Fruit fly (Drosophila melanogaster): ENCODE data around the gene dj.
A peak's percentile ranks its signal among the peaks of the same experiment; 100 is the strongest.

The dj gene

DNA sequence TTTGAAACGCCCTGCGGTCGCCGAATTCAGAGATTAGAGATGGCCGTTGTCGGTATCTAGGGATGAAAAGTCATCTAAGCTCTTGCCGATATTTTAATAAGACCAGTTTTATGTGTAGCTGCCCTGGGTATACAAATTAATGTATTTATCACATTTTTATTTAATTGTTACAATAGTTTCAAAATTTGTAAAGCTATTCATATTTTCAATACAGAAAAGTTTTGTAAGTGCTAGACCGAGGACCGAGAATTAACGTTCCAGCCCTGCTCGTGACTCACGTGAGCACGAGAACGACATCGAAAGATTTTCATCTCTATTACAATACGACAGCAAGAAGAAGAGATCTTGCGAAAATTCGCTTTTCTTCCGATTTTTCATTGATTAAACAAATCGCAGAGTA, 8.0 kb downstream of the dj start, which contains the start of the genes CG1105 and CG1965 (continued):
- TF ChIP-seq CG15514 (GFP tag; optimal IDR thresholded peaks at IDR 0.05) (peak; percentile 91), Atf-2 (GFP tag; optimal IDR thresholded peaks at IDR 0.05) (peak; percentile 89), ERR (GFP tag; optimal IDR thresholded peaks at IDR 0.05) (peak; percentile 80), CG13894 (tag; optimal IDR thresholded peaks at IDR 0.05) (no peak), vnd (GFP tag; IDR thresholded peaks at IDR 0.05; ENCODE audit: partially characterized antibody) (peak; percentile 98), CG10654 (GFP tag; optimal IDR thresholded peaks at IDR 0.05) (peak; percentile 93), crp (GFP tag; optimal IDR thresholded peaks at IDR 0.05) (peak in 1 of 2 experiments; percentile 59), HmgD (GFP tag; optimal IDR thresholded peaks at IDR 0.05) (peak; percentile 78), wek (GFP tag; optimal IDR thresholded peaks at IDR 0.05) (peak; percentile 45), CG14050 (GFP tag; IDR thresholded peaks at IDR 0.05) (peak; percentile 85), zen2 (GFP tag; IDR thresholded peaks at IDR 0.05; ENCODE audit: partially characterized antibody) (peak; percentile 93), ftz-f1 (GFP tag; optimal IDR thresholded peaks at IDR 0.05) (peak; percentile 79), CG6654 (GFP tag; optimal IDR thresholded peaks at IDR 0.05) (peak; percentile 63), grau (tag; optimal IDR thresholded peaks at IDR 0.05) (peak; percentile 92), CTCF (GFP tag; optimal IDR thresholded peaks at IDR 0.05) (peak; percentile 67), HLH3B (GFP tag; IDR thresholded peaks at IDR 0.05) (peak; percentile 90), maf-S (GFP tag; optimal IDR thresholded peaks at IDR 0.05) (peak; percentile 92), onecut (GFP tag; IDR thresholded peaks at IDR 0.05) (peak; percentile 82), CG6689 (GFP tag; IDR thresholded peaks at IDR 0.05) (peak; percentile 93), ems (GFP tag; optimal IDR thresholded peaks at IDR 0.05) (peak; percentile 94), CG11398 (GFP tag; optimal IDR thresholded peaks at IDR 0.05) (peak; percentile 76), CG12744 (GFP tag; optimal IDR thresholded peaks at IDR 0.05) (peak; percentile 90), amos (GFP tag; IDR thresholded peaks at IDR 0.05; ENCODE audit: partially characterized antibody) (peak; percentile 97), lbe (GFP tag; optimal IDR thresholded peaks at IDR 0.05) (peak; percentile 83), Sox100B (GFP tag; optimal IDR thresholded peaks at IDR 0.05) (no peak), C15 (GFP tag; IDR thresholded peaks at IDR 0.05) (peak; percentile 80), Eip74EF (GFP tag; optimal IDR thresholded peaks at IDR 0.05) (peak in 1 of 2 experiments; percentile 74), Stat92E (GFP tag; optimal IDR thresholded peaks at IDR 0.05) (peak in 1 of 3 experiments; percentile 83), CG14441 (GFP tag; IDR thresholded peaks at IDR 0.05) (peak; percentile 94), scrt (GFP tag; optimal IDR thresholded peaks at IDR 0.05) (peak; percentile 77), mam (GFP tag; optimal IDR thresholded peaks at IDR 0.05) (peak; percentile 97), sc (optimal IDR thresholded peaks at IDR 0.05) (no peak), sc (GFP tag; optimal IDR thresholded peaks at IDR 0.05) (peak; percentile 68), CG16863 (GFP tag; optimal IDR thresholded peaks at IDR 0.05) (peak; percentile 88), Fer2 (tag; optimal IDR thresholded peaks at IDR 0.05) (peak; percentile 85), CG2889 (GFP tag; IDR thresholded peaks at IDR 0.05) (peak; percentile 89), Lim3 (GFP tag; IDR thresholded peaks at IDR 0.05) (peak; percentile 40; the same call in 1 of the 2 replicates), CG17359 (tag; optimal IDR thresholded peaks at IDR 0.05) (peak; percentile 91), CG4707 (GFP tag; optimal IDR thresholded peaks at IDR 0.05) (peak; percentile 47), HLH4C (GFP tag; IDR thresholded peaks at IDR 0.05; ENCODE audit: partially characterized antibody) (peak; percentile 95), H15 (GFP tag; IDR thresholded peaks at IDR 0.05) (peak; percentile 94), CG10267 (tag; optimal IDR thresholded peaks at IDR 0.05) (peak; percentile 90), dan (GFP tag; IDR thresholded peaks at IDR 0.05) (peak; percentile 90), pb (GFP tag; optimal IDR thresholded peaks at IDR 0.05) (peak; percentile 68), Jarid2 (GFP tag; optimal IDR thresholded peaks at IDR 0.05) (peak; percentile 72), CG9215 (GFP tag; IDR thresholded peaks at IDR 0.05) (peak; percentile 94), CG5953 (GFP tag; IDR thresholded peaks at IDR 0.05) (peak; percentile 84), pum (GFP tag; optimal IDR thresholded peaks at IDR 0.05) (peak; percentile 95), zen (tag; optimal IDR thresholded peaks at IDR 0.05) (peak; percentile 93), fd3F (GFP tag; optimal IDR thresholded peaks at IDR 0.05) (peak; percentile 90), CG3838 (GFP tag; optimal IDR thresholded peaks at IDR 0.05) (peak; percentile 92)
